Worm (Caenorhabditis elegans) whole organism, L4 larva: ENCODE measurements around the gene F47F2.1.
A peak's percentile ranks its signal among the peaks of the same experiment; 100 is the strongest.

Source experiments
- aha-1 ChIP-seq: fragments of 150-350 bp; peaks from one replicate; lab custom pipeline; 2014; ENCODE audit warnings: missing biosample characterization, missing genetic modification characterization
- ama-1 ChIP-seq: fragments of 150-350 bp; optimal IDR thresholded peaks from 2 replicates; lab custom pipeline; 2014; ENCODE audit warnings: inconsistent platforms, mixed read lengths
- attf-4 ChIP-seq: sonication (generic microtip); optimal IDR thresholded peaks from 3 replicates; lab custom pipeline; 2017; ENCODE audit warnings: missing biosample characterization, missing genetic modification characterization
- ceh-28 ChIP-seq: fragments of 150-350 bp; optimal IDR thresholded peaks from 2 replicates; lab custom pipeline; 2014; ENCODE audit warnings: missing biosample characterization, missing genetic modification reagents, missing genetic modification characterization
- ctbp-1 ChIP-seq: fragments of 200-800 bp; sonication (Bioruptor generic); IDR thresholded peaks from 2 replicates; pipeline ENCODE4 v1.3.6; 2022; ENCODE audit warnings: missing genetic modification reagents, missing genetic modification characterization, missing compliant biosample characterization
- dpl-1 ChIP-seq: fragments of 150-350 bp; optimal IDR thresholded peaks from 2 replicates; lab custom pipeline; 2014; ENCODE audit warnings: missing biosample characterization, missing genetic modification reagents, missing genetic modification characterization
- dve-1 ChIP-seq: sonication (generic microtip); optimal IDR thresholded peaks from 2 replicates; lab custom pipeline; 2017; ENCODE audit warnings: antibody characterized with exemption, mild to moderate bottlenecking, missing genetic modification characterization, missing compliant biosample characterization; ENCODE audit not compliant: insufficient read depth
- egl-27 ChIP-seq: sonication (generic microtip); optimal IDR thresholded peaks from 3 replicates; lab custom pipeline; 2017; ENCODE audit warnings: missing biosample characterization, missing genetic modification reagents, missing genetic modification characterization
- egl-43 ChIP-seq: fragments of 200-800 bp; sonication (Bioruptor generic); IDR thresholded peaks from 2 replicates; pipeline ENCODE4 v1.3.6; 2022; ENCODE audit warnings: missing genetic modification reagents, missing genetic modification characterization, missing compliant biosample characterization
- fkh-10 ChIP-seq: fragments of 150-350 bp; optimal IDR thresholded peaks from 2 replicates; lab custom pipeline; 2014; ENCODE audit warnings: missing biosample characterization, missing genetic modification reagents, missing genetic modification characterization
- fos-1 ChIP-seq: fragments of 150-350 bp; optimal IDR thresholded peaks from 2 replicates; lab custom pipeline; 2014; ENCODE audit warnings: missing biosample characterization, missing genetic modification characterization
- hif-1 ChIP-seq, 2 experiments: sonication (generic microtip); optimal IDR thresholded peaks; 2 replicates each; lab custom pipeline; 2016 to 2017; ENCODE audit warnings: missing compliant biosample characterization in 2 of 2, missing genetic modification characterization in 2 of 2, missing genetic modification reagents in 2 of 2, missing genotype in 2 of 2, mild to moderate bottlenecking in 1 of 2
- hlh-30 ChIP-seq: sonication (generic microtip); optimal IDR thresholded peaks from 2 replicates; lab custom pipeline; 2017; ENCODE audit warnings: antibody characterized with exemption, mild to moderate bottlenecking, missing genetic modification characterization, missing compliant biosample characterization; ENCODE audit not compliant: insufficient read depth
- lin-38 ChIP-seq: fragments of 200-800 bp; sonication (Bioruptor generic); IDR thresholded peaks from 2 replicates; pipeline ENCODE4 v1.3.6; 2022; ENCODE audit warnings: missing genetic modification reagents, missing genetic modification characterization, missing compliant biosample characterization
- madf-5 ChIP-seq, 2 experiments: fragments of 200-800 bp; sonication (Bioruptor generic); IDR thresholded peaks; 2 replicates each; pipeline ENCODE4 v1.3.6; 2022; ENCODE audit warnings: missing compliant biosample characterization in 2 of 2, missing genetic modification characterization in 2 of 2
- mes-2 ChIP-seq: sonication (generic microtip); optimal IDR thresholded peaks from 2 replicates; lab custom pipeline; 2016; ENCODE audit warnings: missing genotype, mild to moderate bottlenecking, missing genetic modification characterization, missing compliant biosample characterization; ENCODE audit not compliant: poor library complexity, severe bottlenecking
- nhr-10 ChIP-seq: fragments of 150-350 bp; optimal IDR thresholded peaks from 2 replicates; lab custom pipeline; 2014; ENCODE audit warnings: missing biosample characterization, missing genetic modification characterization
- nhr-102 ChIP-seq: sonication (generic microtip); optimal IDR thresholded peaks from 2 replicates; lab custom pipeline; 2016; ENCODE audit warnings: mild to moderate bottlenecking, missing genetic modification characterization, moderate library complexity, missing compliant biosample characterization
- nhr-11 ChIP-seq: fragments of 150-350 bp; optimal IDR thresholded peaks from 2 replicates; lab custom pipeline; 2014; ENCODE audit warnings: missing biosample characterization, missing genetic modification characterization
- nhr-28 ChIP-seq: fragments of 150-350 bp; optimal IDR thresholded peaks from 2 replicates; lab custom pipeline; 2014; ENCODE audit warnings: missing biosample characterization, missing genetic modification characterization
- php-3 ChIP-seq: fragments of 200-800 bp; sonication (Bioruptor generic); IDR thresholded peaks from 2 replicates; pipeline ENCODE4 v1.3.6; 2022; ENCODE audit warnings: missing genetic modification reagents, missing genetic modification characterization, missing compliant biosample characterization
- pqm-1 ChIP-seq: sonication (generic microtip); optimal IDR thresholded peaks from 2 replicates; lab custom pipeline; 2017; ENCODE audit warnings: missing biosample characterization, missing genetic modification characterization
- sdz-12 ChIP-seq: fragments of 200-800 bp; sonication (Bioruptor generic); optimal IDR thresholded peaks from 2 replicates; lab custom pipeline; 2018; ENCODE audit warnings: mild to moderate bottlenecking, missing genetic modification characterization, missing compliant biosample characterization
- set-16 ChIP-seq: fragments of 200-800 bp; sonication (Bioruptor generic); IDR thresholded peaks from 2 replicates; pipeline ENCODE4 v1.3.6; 2022; ENCODE audit warnings: missing genetic modification reagents, missing genetic modification characterization, missing compliant biosample characterization
- unc-130 ChIP-seq: sonication (generic microtip); optimal IDR thresholded peaks from 2 replicates; lab custom pipeline; 2016; ENCODE audit warnings: missing genetic modification reagents, missing genetic modification characterization, missing compliant biosample characterization
- unc-62 ChIP-seq, 3 experiments: fragments of 150-350 bp in 1 of 3; sonication (generic microtip); optimal IDR thresholded peaks in 2 of 3; peaks in 1 of 3; 1 replicate in 1 of 3; 2 replicates in 2 of 3; lab custom pipeline; 2014 to 2017; ENCODE audit warnings: missing biosample characterization in 3 of 3, missing genetic modification characterization in 3 of 3, missing genetic modification reagents in 3 of 3, missing genotype in 1 of 3
- vab-7 ChIP-seq: fragments of 200-800 bp; sonication (Bioruptor generic); IDR thresholded peaks from 2 replicates; pipeline ENCODE4 v1.3.6; 2022; ENCODE audit warnings: missing genetic modification reagents, missing genetic modification characterization, missing compliant biosample characterization

The F47F2.1 gene

DNA sequence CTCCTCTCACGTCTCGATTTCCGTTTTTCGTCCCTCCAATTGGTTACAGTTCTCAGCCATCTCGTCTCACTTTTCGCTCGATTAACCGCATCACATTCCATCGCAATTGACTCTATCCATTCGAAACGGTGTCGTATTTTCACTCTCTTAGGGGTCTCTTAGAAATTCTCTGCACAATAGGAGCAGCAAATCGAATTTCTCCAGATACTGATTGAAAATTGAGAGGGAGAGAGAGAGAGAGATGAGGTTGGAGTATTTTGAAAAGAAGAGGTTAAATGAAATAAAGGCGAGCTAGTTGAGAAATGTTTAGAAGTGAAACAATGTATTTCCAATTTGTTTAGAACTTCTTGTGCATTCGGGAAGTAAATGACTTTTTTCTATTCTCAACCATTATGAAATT is 23.1 kb downstream of the F47F2.1 start:
- peak; percentile 87 for TF ChIP-seq fkh-10
- no peak for TF ChIP-seq nhr-102 (tag; lab: Kevin White, UChicago)

DNA sequence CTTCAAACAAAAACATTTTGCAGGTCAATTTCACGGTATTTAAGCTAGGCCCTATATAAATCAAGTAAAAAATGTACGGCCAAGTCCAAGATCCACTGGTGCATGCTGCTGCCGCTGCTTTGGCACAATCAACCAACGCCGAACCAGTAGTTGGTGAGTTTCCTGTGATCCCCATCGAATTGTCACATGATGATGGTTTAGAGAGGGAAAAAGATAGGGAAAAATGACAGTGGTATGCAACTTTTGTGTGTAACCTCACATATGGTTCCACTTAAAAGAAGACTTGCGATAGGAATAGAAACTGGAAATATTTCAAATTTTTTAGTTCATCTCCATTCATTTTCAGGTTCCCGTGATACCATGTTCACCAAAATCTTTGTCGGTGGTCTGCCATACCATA is 26.2 kb downstream of the F47F2.1 start, which contains the start of gene sup-12:
Gene sup-12 (plus strand): TSS at position 17 of the 400 bp plus-strand sequence.
- TF ChIP-seq set-16 (no peak), aha-1 (tag; lab: Kevin White, UChicago) (peak; percentile 64), sdz-12 (no peak)

- TF ChIP-seq dpl-1 (GFP tag; lab: Kevin White, UChicago): no peak
- no peak for TF ChIP-seq aha-1 (tag; lab: Kevin White, UChicago)
- TF ChIP-seq unc-62 (GFP tag; optimal IDR thresholded peaks at IDR 0.05 in 1 of 2; lab: Kevin White, UChicago): peak in 1 of 2 experiments; percentile 49
- TF ChIP-seq unc-62 (tag; optimal IDR thresholded peaks at IDR 0.05; lab: Kevin White, UChicago): no peak
- TF ChIP-seq, all 104 proteins: peak for 1
Observed at ce11 chrX:3911280-3911679, 32.9 kb downstream of the F47F2.1 start, which contains the start of gene T22B2.5. Gene T22B2.5 (minus strand): TSS chrX:3911380.

ce11 chrX:3914273-3914672 is 35.9 kb downstream of the F47F2.1 start:
- no peak for TF ChIP-seq fos-1 (tag; lab: Kevin White, UChicago)
- TF ChIP-seq vab-7 (GFP tag; lab: Robert Waterston, UW): peak; percentile 44; the same call in 1 of the 2 replicates
- TF ChIP-seq ceh-28 (tag; lab: Kevin White, UChicago): no peak
- TF ChIP-seq ama-1 (lab: Kevin White, UChicago): no peak
- no peak for TF ChIP-seq egl-27 (tag; lab: Kevin White, UChicago)
- TF ChIP-seq egl-43 (GFP tag; lab: Robert Waterston, UW): 0 out of 2 replicates have a peak, but pooled peaks have one; percentile 35
- peak; percentile 81 for TF ChIP-seq aha-1 (tag; lab: Kevin White, UChicago)
- 0 out of 2 replicates have a peak, but pooled peaks have one; percentile 27 for TF ChIP-seq php-3
- TF ChIP-seq unc-130 (GFP tag; lab: Kevin White, UChicago): no peak
- TF ChIP-seq, all 104 proteins: peak for 4

DNA sequence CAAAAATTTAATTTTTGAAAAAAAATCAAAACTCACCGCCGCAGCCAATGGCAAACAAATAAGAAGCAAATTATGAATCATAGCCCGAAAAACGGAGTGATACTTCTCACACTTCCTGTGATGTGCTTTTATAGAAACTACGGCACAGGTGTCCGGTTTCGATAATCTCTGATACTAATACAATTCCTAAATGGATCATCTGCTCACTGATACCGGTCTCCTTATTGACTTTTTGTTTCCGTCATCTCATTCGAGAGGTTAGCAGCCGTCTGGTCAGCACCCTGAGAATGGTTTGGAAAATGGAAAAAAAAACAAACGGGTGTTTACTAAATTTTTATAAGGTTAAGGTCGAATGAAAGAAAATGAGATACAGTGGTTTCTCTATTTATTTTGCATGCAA is 37.4 kb downstream of the F47F2.1 start, which contains the start of gene idpp-9:
Gene idpp-9 (minus strand): TSS at position 101 of the 400 bp plus-strand sequence.
- no peak for TF ChIP-seq fos-1 (tag; lab: Kevin White, UChicago)
- no peak for TF ChIP-seq hif-1 (tag; optimal IDR thresholded peaks at IDR 0.05; lab: Kevin White, UChicago)
- no peak for TF ChIP-seq attf-4 (tag; lab: Kevin White, UChicago)
- no peak for TF ChIP-seq nhr-11 (tag; lab: Kevin White, UChicago)

- TF ChIP-seq egl-27 (tag; lab: Kevin White, UChicago) (no peak), attf-4 (tag; lab: Kevin White, UChicago) (no peak), hlh-30 (tag; lab: Kevin White, UChicago) (no peak), pqm-1 (tag; lab: Kevin White, UChicago) (no peak), aha-1 (tag; lab: Kevin White, UChicago) (no peak), unc-62 (GFP tag; optimal IDR thresholded peaks at IDR 0.05 in 1 of 2; lab: Kevin White, UChicago) (no peak), unc-62 (tag; optimal IDR thresholded peaks at IDR 0.05; lab: Kevin White, UChicago) (no peak), ctbp-1 (GFP tag; lab: Robert Waterston, UW) (no peak), dve-1 (no peak)
Observed at ce11 chrX:3917013-3917412, 38.7 kb downstream of the F47F2.1 start, which contains the start of gene T22B2.3. Gene T22B2.3 (plus strand): TSS chrX:3917313.

- TF ChIP-seq mes-2 (tag; lab: Kevin White, UChicago) (no peak), madf-5 (GFP tag; IDR thresholded peaks at IDR 0.05; lab: Robert Waterston, UW) (no peak), nhr-28 (tag; lab: Kevin White, UChicago) (no peak), php-3 (no peak), nhr-10 (tag; lab: Kevin White, UChicago) (no peak), unc-62 (GFP tag; optimal IDR thresholded peaks at IDR 0.05 in 1 of 2; lab: Kevin White, UChicago) (peak in 1 of 2 experiments; percentile 64), unc-62 (tag; optimal IDR thresholded peaks at IDR 0.05; lab: Kevin White, UChicago) (no peak), attf-4 (tag; lab: Kevin White, UChicago) (no peak), lin-38 (GFP tag; lab: Robert Waterston, UW) (no peak)
Observed at ce11 chrX:3918182-3918581, 39.8 kb downstream of the F47F2.1 start.
